Worm (Caenorhabditis elegans): ENCODE data around the gene ran-5.
"Not testable (repeated sequence)": the region's sequence is repeated elsewhere in the genome, so short reads cannot be mapped to it uniquely, and the experiment has no call there.

The ran-5 gene

ce11 chrII:6047639-6048159, at the start of gene ran-5, which contains the start of gene R12C12.6:
ran-5 (plus strand) TSS chrII:6048109.
R12C12.6 (minus strand) TSS chrII:6047867.
- TF ChIP-seq tbx-37 (GFP tag; conservative IDR thresholded peaks at IDR 0.05), result 0 out of 2 replicates have a peak, but pooled peaks have one; percentile 13
- TF ChIP-seq ceh-36 (tag; optimal IDR thresholded peaks at IDR 0.05), result peak; percentile 55
- no peak for TF ChIP-seq hnd-1 (tag; optimal IDR thresholded peaks at IDR 0.05)
- TF ChIP-seq tbx-11 (GFP tag; IDR thresholded peaks at IDR 0.05), result no peak
- TF ChIP-seq F13C5.2 (tag; optimal IDR thresholded peaks at IDR 0.05), result peak; percentile 71
- TF ChIP-seq flt-1 (GFP tag; IDR thresholded peaks at IDR 0.05), result peak; percentile 70

ce11 chrII:6000136-6000535, 47.8 kb upstream of the ran-5 start, which contains the start of gene ins-6:
ins-6 (plus strand) TSS chrII:6000436.
- TF ChIP-seq pes-1 (GFP tag; IDR thresholded peaks at IDR 0.05), result no peak
- TF ChIP-seq hmbx-1 (tag; optimal IDR thresholded peaks at IDR 0.05), result no peak
- no peak for TF ChIP-seq aly-1 (tag; optimal IDR thresholded peaks at IDR 0.05)
- TF ChIP-seq ets-7 (tag; optimal IDR thresholded peaks at IDR 0.05), result no peak
- no peak for TF ChIP-seq hnd-1 (tag; optimal IDR thresholded peaks at IDR 0.05)

- TF ChIP-seq hmbx-1 (tag; optimal IDR thresholded peaks at IDR 0.05) (no peak), ceh-36 (tag; optimal IDR thresholded peaks at IDR 0.05) (no peak), hmg-4 (GFP tag; optimal IDR thresholded peaks at IDR 0.05) (no peak), B0310.2 (tag; optimal IDR thresholded peaks at IDR 0.05) (no peak), pes-1 (GFP tag; IDR thresholded peaks at IDR 0.05) (no peak), hnd-1 (tag; optimal IDR thresholded peaks at IDR 0.05) (no peak), tbx-37 (GFP tag; conservative IDR thresholded peaks at IDR 0.05) (no peak), scrt-1 (GFP tag; IDR thresholded peaks at IDR 0.05) (no peak), ets-7 (tag; optimal IDR thresholded peaks at IDR 0.05) (no peak)
These were observed 46.9 kb upstream of the ran-5 start for ce11 chrII:6001004-6001403.

ce11 chrII:6008887-6009286, 39.0 kb upstream of the ran-5 start, which contains the start of gene ZK84.4:
ZK84.4 (minus strand) TSS chrII:6008987.
- TF ChIP-seq F13C5.2 (tag; optimal IDR thresholded peaks at IDR 0.05); hmbx-1 (tag; optimal IDR thresholded peaks at IDR 0.05); sea-1 (GFP tag; conservative IDR thresholded peaks at IDR 0.05): not testable (repeated sequence)

ce11 chrII:6010544-6010943, 37.4 kb upstream of the ran-5 start, which contains the start of gene ins-20:
ins-20 (plus strand) TSS chrII:6010844.
- TF ChIP-seq tbx-37 (GFP tag; conservative IDR thresholded peaks at IDR 0.05) (no peak), ceh-13 (GFP tag; optimal IDR thresholded peaks at IDR 0.05) (no peak), scrt-1 (GFP tag; IDR thresholded peaks at IDR 0.05) (no peak), sea-1 (GFP tag; conservative IDR thresholded peaks at IDR 0.05) (no peak), tbx-11 (GFP tag; IDR thresholded peaks at IDR 0.05) (no peak), ets-7 (tag; optimal IDR thresholded peaks at IDR 0.05) (no peak), F13C5.2 (tag; optimal IDR thresholded peaks at IDR 0.05) (no peak), hmbx-1 (tag; optimal IDR thresholded peaks at IDR 0.05) (no peak)

- TF ChIP-seq B0310.2 (tag; optimal IDR thresholded peaks at IDR 0.05); hmg-4 (GFP tag; optimal IDR thresholded peaks at IDR 0.05); ceh-13 (GFP tag; optimal IDR thresholded peaks at IDR 0.05): not testable (repeated sequence)
These were observed 33.9 kb upstream of the ran-5 start, which contains the start of gene ZK84.2 for ce11 chrII:6014057-6014456. ZK84.2 (plus strand) TSS chrII:6014357.

- TF ChIP-seq sea-1 (GFP tag; conservative IDR thresholded peaks at IDR 0.05) (no peak), pes-1 (GFP tag; IDR thresholded peaks at IDR 0.05) (no peak), flt-1 (GFP tag; IDR thresholded peaks at IDR 0.05) (no peak), ceh-36 (tag; optimal IDR thresholded peaks at IDR 0.05) (no peak), hnd-1 (tag; optimal IDR thresholded peaks at IDR 0.05) (no peak), hmg-4 (GFP tag; optimal IDR thresholded peaks at IDR 0.05) (no peak)
These were observed 31.5 kb upstream of the ran-5 start, which contains the start of gene ZK84.5 for ce11 chrII:6016410-6016809. ZK84.5 (minus strand) TSS chrII:6016510.

- TF ChIP-seq B0310.2 (tag; optimal IDR thresholded peaks at IDR 0.05) (no peak), tbx-37 (GFP tag; conservative IDR thresholded peaks at IDR 0.05) (no peak), ceh-36 (tag; optimal IDR thresholded peaks at IDR 0.05) (no peak), hnd-1 (tag; optimal IDR thresholded peaks at IDR 0.05) (no peak), pes-1 (GFP tag; IDR thresholded peaks at IDR 0.05) (no peak), scrt-1 (GFP tag; IDR thresholded peaks at IDR 0.05) (no peak), aly-1 (tag; optimal IDR thresholded peaks at IDR 0.05) (no peak), tbx-11 (GFP tag; IDR thresholded peaks at IDR 0.05) (no peak), ets-7 (tag; optimal IDR thresholded peaks at IDR 0.05) (no peak), ceh-13 (GFP tag; optimal IDR thresholded peaks at IDR 0.05) (no peak), hmbx-1 (tag; optimal IDR thresholded peaks at IDR 0.05) (no peak), ama-1 (optimal IDR thresholded peaks at IDR 0.05) (no peak), sea-1 (GFP tag; conservative IDR thresholded peaks at IDR 0.05) (no peak), F13C5.2 (tag; optimal IDR thresholded peaks at IDR 0.05) (no peak), flt-1 (GFP tag; IDR thresholded peaks at IDR 0.05) (no peak), hmg-4 (GFP tag; optimal IDR thresholded peaks at IDR 0.05) (no peak)
These were observed 27.6 kb upstream of the ran-5 start, which contains the start of gene ZK84.1 for ce11 chrII:6020353-6020752. ZK84.1 (plus strand) TSS chrII:6020653.

ce11 chrII:6022596-6022995, 25.3 kb upstream of the ran-5 start:
- TF ChIP-seq tbx-37 (GFP tag; conservative IDR thresholded peaks at IDR 0.05), result no peak
- TF ChIP-seq aly-1 (tag; optimal IDR thresholded peaks at IDR 0.05), result peak; percentile 37
